Worm (Caenorhabditis elegans) whole organism, dauer: ENCODE measurements around the gene F31F7.2.

Experiments used
- unc-62 ChIP-seq: sonication (generic microtip); optimal IDR thresholded peaks from 2 replicates; lab custom pipeline; 2017; ENCODE audit warnings: missing biosample characterization, missing genetic modification reagents, missing genetic modification characterization

The F31F7.2 gene

ce11 chrV:6230629-6231229 is 39.9 kb upstream of the F31F7.2 start:
- no peak for TF ChIP-seq unc-62

DNA sequence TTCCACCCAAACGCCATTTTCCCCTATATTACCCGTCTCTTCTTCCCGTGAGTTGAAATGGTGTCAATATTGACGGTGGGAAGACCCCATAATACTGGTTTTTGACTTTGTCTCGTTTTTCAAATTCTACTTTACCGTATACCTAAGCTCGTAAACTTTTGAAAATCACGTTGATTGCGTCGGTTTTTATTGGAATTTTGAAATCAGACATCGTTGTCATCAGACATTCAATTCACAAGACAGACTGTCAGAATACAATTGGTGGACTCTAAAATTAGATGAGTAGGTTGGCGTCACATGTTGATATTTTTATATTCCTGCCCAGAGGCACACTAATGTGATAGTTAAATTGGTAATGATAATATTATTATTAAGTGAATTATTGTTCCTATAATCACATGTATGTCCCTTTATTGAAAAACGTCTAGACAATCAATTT is 38.7 kb upstream of the F31F7.2 start:
- no peak for TF ChIP-seq unc-62

- no peak for TF ChIP-seq unc-62
Measured at ce11 chrV:6232886-6233285, 37.8 kb upstream of the F31F7.2 start.

- TF ChIP-seq unc-62 = no peak
Measured at ce11 chrV:6233952-6234351, 36.7 kb upstream of the F31F7.2 start.

DNA sequence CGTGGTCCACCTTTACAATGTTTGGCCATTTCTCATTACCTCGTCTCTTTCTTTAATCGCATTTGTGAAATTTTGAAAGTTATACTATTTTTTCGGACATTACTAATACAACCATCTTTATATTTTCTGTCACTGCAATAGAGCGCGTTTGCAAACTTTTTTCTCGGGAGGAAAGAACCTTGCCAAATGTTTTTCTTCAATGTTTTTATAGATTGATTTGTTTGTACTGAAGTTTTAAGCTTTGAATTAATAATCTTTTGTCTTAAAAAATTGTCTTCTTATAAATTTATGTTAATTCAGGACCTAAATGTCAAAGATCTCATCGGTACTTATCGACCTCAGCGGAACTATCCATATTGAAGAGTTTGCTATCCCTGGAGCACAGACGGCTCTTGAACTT is 35.8 kb upstream of the F31F7.2 start, which contains the start of gene K08B12.3:
K08B12.3 (plus strand) TSS at position 301 of the 400 bp plus-strand sequence.
- TF ChIP-seq unc-62 = no peak

DNA sequence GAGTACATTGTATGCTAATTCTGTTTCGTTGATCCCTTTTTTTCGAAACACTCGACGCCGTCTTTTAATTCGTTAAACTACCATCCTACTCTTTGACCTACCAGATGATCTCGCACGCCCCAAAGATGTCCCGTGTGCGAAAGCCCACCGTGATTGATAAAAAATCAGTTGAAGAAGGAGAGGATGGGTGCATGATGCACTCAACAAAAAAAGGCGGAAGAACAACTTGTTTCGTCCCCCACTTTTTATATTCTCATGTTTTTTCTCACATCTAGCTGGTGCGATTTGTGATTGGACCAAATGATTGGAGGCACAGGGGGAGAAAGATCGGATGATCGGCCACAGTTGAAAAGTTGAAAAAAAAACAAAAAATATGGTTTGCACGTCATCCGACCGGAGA is 32.3 kb upstream of the F31F7.2 start:
- TF ChIP-seq unc-62 = no peak

- TF ChIP-seq unc-62 = no peak
Measured at ce11 chrV:6239855-6240254, 30.8 kb upstream of the F31F7.2 start.

DNA sequence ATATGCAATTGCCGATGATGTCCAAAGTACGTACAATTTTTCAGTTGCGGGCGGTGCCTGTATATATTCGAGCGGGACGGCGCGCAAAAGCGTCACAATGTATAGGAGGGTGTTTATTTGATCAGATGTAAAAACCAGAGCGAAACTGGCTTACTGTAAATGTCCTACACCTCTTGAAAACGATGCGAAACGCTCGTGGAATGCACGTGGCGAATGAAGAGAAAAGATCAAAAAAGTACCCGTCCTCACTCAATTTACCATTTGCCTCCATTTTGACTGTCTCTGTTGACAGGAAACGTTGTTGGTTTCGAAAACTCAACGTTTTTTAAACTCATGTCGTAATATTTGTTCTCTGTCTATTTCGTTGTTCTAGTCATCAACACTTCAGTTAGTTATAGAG is 29.9 kb upstream of the F31F7.2 start:
- no peak for TF ChIP-seq unc-62

DNA sequence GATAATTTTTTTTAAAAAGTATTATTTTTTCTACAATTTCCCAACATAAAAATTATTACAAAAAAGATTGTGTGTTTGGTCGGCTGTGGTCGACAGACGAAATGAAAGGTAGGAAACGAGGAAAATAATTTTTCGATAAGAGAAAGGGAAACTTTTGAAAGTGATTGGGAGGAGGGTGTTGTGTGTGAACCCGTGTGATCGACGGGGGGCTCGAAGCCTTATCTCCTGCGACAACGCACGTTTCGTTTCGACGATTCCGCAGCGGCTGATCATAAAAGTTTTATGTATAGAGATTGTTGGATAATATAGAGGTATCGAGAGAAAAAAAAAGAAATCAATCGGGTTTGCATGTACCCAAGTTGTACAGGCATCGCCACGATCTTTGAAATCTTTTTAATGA is 27.4 kb upstream of the F31F7.2 start:
- TF ChIP-seq unc-62 = no peak

- no peak for TF ChIP-seq unc-62
Measured at ce11 chrV:6244631-6245030, 26.0 kb upstream of the F31F7.2 start.

- no peak for TF ChIP-seq unc-62
Measured at ce11 chrV:6246454-6246981, 24.1 kb upstream of the F31F7.2 start, which contains the start of gene dmd-7. dmd-7 (plus strand) TSS chrV:6246931.

ce11 chrV:6247397-6247796 is 23.3 kb upstream of the F31F7.2 start:
- TF ChIP-seq unc-62 = no peak

- no peak for TF ChIP-seq unc-62
Measured at ce11 chrV:6248714-6249113, 21.9 kb upstream of the F31F7.2 start.

DNA sequence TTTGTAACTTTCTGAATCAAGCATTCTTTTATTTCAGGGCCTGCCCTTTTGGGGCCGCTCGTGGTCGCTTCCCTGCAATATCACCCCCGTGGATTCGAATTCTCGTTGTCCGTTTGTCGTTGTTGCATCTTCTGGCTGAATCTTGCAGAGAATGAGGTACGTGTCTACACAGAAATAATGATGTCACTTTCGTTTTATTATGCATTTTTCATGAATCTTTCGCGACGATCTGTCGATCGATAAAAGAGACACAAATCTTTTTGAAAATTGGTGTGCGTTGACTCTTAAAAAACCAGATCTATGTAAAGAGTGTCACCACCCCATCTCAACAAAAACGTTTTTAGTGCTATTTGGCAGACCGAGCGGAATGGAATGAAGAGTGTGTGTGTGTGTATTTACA is 21.5 kb upstream of the F31F7.2 start:
- no peak for TF ChIP-seq unc-62

DNA sequence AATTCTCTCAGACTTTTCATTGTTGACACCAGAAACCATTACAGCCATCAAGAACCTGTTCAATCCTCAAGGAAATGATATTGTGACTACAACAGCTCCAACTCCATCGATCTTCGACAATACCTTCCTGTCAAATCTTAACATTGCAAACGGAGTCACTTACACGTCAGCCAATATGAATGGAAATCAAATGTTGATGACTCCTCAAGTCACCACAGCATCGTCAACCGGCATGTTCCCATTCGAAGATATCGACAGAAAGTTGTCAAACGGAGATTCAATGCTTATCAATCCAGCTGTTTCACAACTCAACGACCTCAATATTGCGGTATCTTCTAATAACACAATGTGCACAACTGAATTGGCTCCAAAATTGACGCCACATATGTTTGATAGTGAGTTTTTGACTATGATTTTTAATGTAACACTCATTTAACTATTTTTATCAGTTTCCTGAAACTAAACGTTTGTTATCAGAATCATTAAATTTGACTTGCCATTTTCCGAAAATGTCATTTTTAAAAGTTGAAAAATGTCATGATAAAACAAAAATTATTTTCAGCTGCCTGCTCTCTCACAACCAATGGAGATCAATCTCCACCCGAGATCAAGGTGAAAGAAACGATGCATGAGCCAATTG is 19.6 kb upstream of the F31F7.2 start:
- no peak for TF ChIP-seq unc-62

ce11 chrV:6253936-6254335 is 16.7 kb upstream of the F31F7.2 start:
- TF ChIP-seq unc-62 = no peak

- no peak for TF ChIP-seq unc-62
Measured at ce11 chrV:6259139-6259538, 11.5 kb upstream of the F31F7.2 start, which contains the start of gene K08B12.1. K08B12.1 (plus strand) TSS chrV:6259367.

ce11 chrV:6267237-6267812 is 3.3 kb upstream of the F31F7.2 start, which contains the start of gene mrck-1:
mrck-1 (minus strand) TSS chrV:6267287.
- no peak for TF ChIP-seq unc-62
